Fruit fly (Drosophila melanogaster): ENCODE data around the gene CG44094.

DNA sequence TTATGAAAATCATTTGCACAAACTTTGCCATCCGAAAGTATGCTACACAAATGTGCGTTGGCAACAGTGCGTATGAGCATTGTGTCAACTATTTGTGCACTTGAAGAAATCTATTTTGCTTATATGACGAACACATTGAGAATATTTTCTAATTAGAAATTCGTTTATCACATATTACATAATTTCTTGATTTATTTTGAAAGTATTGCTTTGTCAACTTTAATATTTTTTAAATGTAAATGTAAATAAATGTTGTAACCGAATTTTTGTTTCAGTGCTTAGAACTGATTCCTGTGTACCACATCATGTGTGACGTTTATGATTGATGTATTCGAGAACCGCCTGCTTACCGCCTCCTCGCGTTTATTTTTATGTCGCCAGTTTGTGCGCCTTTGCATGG lies 34.4 kb downstream of the CG44094 start:
- TF ChIP-seq br (GFP tag; optimal IDR thresholded peaks at IDR 0.05) = no peak
- TF ChIP-seq psq (GFP tag; optimal IDR thresholded peaks at IDR 0.05) = no peak
- TF ChIP-seq pan (optimal IDR thresholded peaks at IDR 0.05) = no peak
